Worm (Caenorhabditis elegans) whole organism, early embryonic: ENCODE measurements around the gene W06A7.2.

Experiments
- B0310.2 ChIP-seq: sonication (generic microtip); optimal IDR thresholded peaks from 2 replicates; lab custom pipeline; 2016; ENCODE audit warnings: mild to moderate bottlenecking, missing genetic modification characterization, missing compliant biosample characterization
- aly-1 ChIP-seq: sonication (generic microtip); optimal IDR thresholded peaks from 2 replicates; lab custom pipeline; 2016; ENCODE audit warnings: missing genetic modification characterization, missing compliant biosample characterization
- ama-1 ChIP-seq: fragments of 150-350 bp; optimal IDR thresholded peaks from 2 replicates; lab custom pipeline; 2014
- ceh-13 ChIP-seq: fragments of 200-800 bp; sonication (Bioruptor generic); optimal IDR thresholded peaks from 2 replicates; lab custom pipeline; 2018; ENCODE audit warnings: mild to moderate bottlenecking, missing genetic modification characterization, missing compliant biosample characterization
- ceh-36 ChIP-seq: sonication (generic microtip); optimal IDR thresholded peaks from 2 replicates; lab custom pipeline; 2016; ENCODE audit warnings: missing genetic modification characterization, inconsistent platforms, missing compliant biosample characterization
- flt-1 ChIP-seq: fragments of 200-800 bp; sonication (Bioruptor generic); IDR thresholded peaks from 2 replicates; pipeline ENCODE4 v1.3.6; 2022; ENCODE audit warnings: missing genetic modification characterization, missing compliant biosample characterization
- hmbx-1 ChIP-seq: sonication (generic microtip); optimal IDR thresholded peaks from 2 replicates; lab custom pipeline; 2016; ENCODE audit warnings: mild to moderate bottlenecking, missing genetic modification characterization, missing compliant biosample characterization
- hmg-4 ChIP-seq: fragments of 200-800 bp; sonication (Bioruptor generic); optimal IDR thresholded peaks from 2 replicates; lab custom pipeline; 2018; ENCODE audit warnings: mild to moderate bottlenecking, missing genetic modification characterization, missing compliant biosample characterization
- scrt-1 ChIP-seq: fragments of 200-800 bp; sonication (Bioruptor generic); IDR thresholded peaks from 2 replicates; pipeline ENCODE4 v1.3.6; 2022; ENCODE audit warnings: missing genetic modification characterization, missing compliant biosample characterization
- sea-1 ChIP-seq: fragments of 200-800 bp; sonication (Bioruptor generic); conservative IDR thresholded peaks from 2 replicates; pipeline ENCODE4 v1.3.6; 2022; ENCODE audit warnings: missing genetic modification characterization, missing compliant biosample characterization
- tbx-11 ChIP-seq: fragments of 200-800 bp; sonication (Bioruptor generic); IDR thresholded peaks from 2 replicates; pipeline ENCODE4 v1.3.6; 2022; ENCODE audit warnings: missing genetic modification characterization, missing compliant biosample characterization
- tbx-37 ChIP-seq: fragments of 200-800 bp; sonication (Bioruptor generic); conservative IDR thresholded peaks from 2 replicates; pipeline ENCODE4 v1.3.6; 2022; ENCODE audit warnings: missing genetic modification reagents, missing genetic modification characterization, missing compliant biosample characterization
- tra-4 ChIP-seq: sonication (generic microtip); optimal IDR thresholded peaks from 2 replicates; lab custom pipeline; 2017; ENCODE audit warnings: missing genetic modification characterization, missing compliant biosample characterization

DNA sequence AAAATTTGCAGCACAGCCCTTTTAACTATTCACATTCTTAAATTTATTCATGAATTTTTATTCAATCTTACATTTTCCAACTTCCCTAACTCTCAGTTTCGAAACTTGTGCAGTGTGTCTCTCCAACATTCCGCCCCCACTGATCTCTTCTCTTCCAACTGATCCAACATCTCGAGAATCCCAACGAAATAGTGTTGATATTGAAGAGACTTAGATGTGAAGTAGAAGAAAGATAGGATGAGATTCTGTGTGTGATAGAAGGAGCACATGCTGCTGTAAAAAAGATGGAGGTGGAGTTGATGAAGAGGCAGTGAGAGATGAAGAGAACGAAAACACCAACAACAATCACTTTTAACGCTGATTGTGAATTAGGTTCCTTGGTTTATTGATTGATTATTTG is 1.3 kb upstream of the W06A7.2 start:
- TF ChIP-seq tbx-37 (GFP tag; lab: Robert Waterston, UW) (no peak), ama-1 (lab: Kevin White, UChicago) (no peak), hmbx-1 (tag; lab: Kevin White, UChicago) (no peak), ceh-13 (no peak), flt-1 (GFP tag; lab: Robert Waterston, UW) (no peak), tra-4 (tag; lab: Kevin White, UChicago) (no peak), B0310.2 (no peak), scrt-1 (no peak), ceh-36 (tag; lab: Kevin White, UChicago) (no peak), hmg-4 (GFP tag; lab: Kevin White, UChicago) (no peak), tbx-11 (no peak), sea-1 (GFP tag; lab: Robert Waterston, UW) (no peak), aly-1 (tag; lab: Kevin White, UChicago) (no peak)
